Worm (Caenorhabditis elegans) whole organism, early embryonic: ENCODE results near the gene lex-1.

Experiments
- F13C5.2 ChIP-seq: sonication (generic microtip); optimal IDR thresholded peaks from 2 replicates; lab custom pipeline; 2017; ENCODE audit warnings: mild to moderate bottlenecking, missing genetic modification characterization, inconsistent platforms, missing compliant biosample characterization
- aly-1 ChIP-seq: sonication (generic microtip); optimal IDR thresholded peaks from 2 replicates; lab custom pipeline; 2016; ENCODE audit warnings: missing genetic modification characterization, missing compliant biosample characterization
- ama-1 ChIP-seq: fragments of 150-350 bp; optimal IDR thresholded peaks from 2 replicates; lab custom pipeline; 2014
- ceh-36 ChIP-seq: sonication (generic microtip); optimal IDR thresholded peaks from 2 replicates; lab custom pipeline; 2016; ENCODE audit warnings: missing genetic modification characterization, inconsistent platforms, missing compliant biosample characterization
- ets-7 ChIP-seq: sonication (generic microtip); optimal IDR thresholded peaks from 2 replicates; lab custom pipeline; 2016; ENCODE audit warnings: missing genotype, missing genetic modification characterization, missing compliant biosample characterization
- hmbx-1 ChIP-seq: sonication (generic microtip); optimal IDR thresholded peaks from 2 replicates; lab custom pipeline; 2016; ENCODE audit warnings: mild to moderate bottlenecking, missing genetic modification characterization, missing compliant biosample characterization
- pes-1 ChIP-seq: fragments of 200-800 bp; sonication (Bioruptor generic); IDR thresholded peaks from 2 replicates; pipeline ENCODE4 v1.3.6; 2022; ENCODE audit warnings: missing genetic modification reagents, missing genetic modification characterization, missing compliant biosample characterization
- scrt-1 ChIP-seq: fragments of 200-800 bp; sonication (Bioruptor generic); IDR thresholded peaks from 2 replicates; pipeline ENCODE4 v1.3.6; 2022; ENCODE audit warnings: missing genetic modification characterization, missing compliant biosample characterization
- tbx-37 ChIP-seq: fragments of 200-800 bp; sonication (Bioruptor generic); conservative IDR thresholded peaks from 2 replicates; pipeline ENCODE4 v1.3.6; 2022; ENCODE audit warnings: missing genetic modification reagents, missing genetic modification characterization, missing compliant biosample characterization
- tra-4 ChIP-seq: sonication (generic microtip); optimal IDR thresholded peaks from 2 replicates; lab custom pipeline; 2017; ENCODE audit warnings: missing genetic modification characterization, missing compliant biosample characterization

- TF ChIP-seq tbx-37 (GFP tag; lab: Robert Waterston, UW) (no peak), tra-4 (no peak), aly-1 (tag; lab: Kevin White, UChicago) (no peak), ceh-36 (tag; lab: Kevin White, UChicago) (no peak), ets-7 (no peak), ama-1 (lab: Kevin White, UChicago) (no peak), scrt-1 (GFP tag; lab: Robert Waterston, UW) (no peak), pes-1 (GFP tag; lab: Robert Waterston, UW) (no peak), hmbx-1 (tag; lab: Kevin White, UChicago) (no peak), F13C5.2 (tag; lab: Kevin White, UChicago) (peak; percentile 67)
These were observed 46.9 kb upstream of the lex-1 start for ce11 chrIV:12032383-12032782.
